Worm (Caenorhabditis elegans) whole organism, L3 larva: Measurements from ENCODE around the gene nlp-59.

Experiments
- R02D3.7 ChIP-seq: fragments of 150-350 bp; optimal IDR thresholded peaks from 2 replicates; lab custom pipeline; 2014; ENCODE audit warnings: missing biosample characterization, missing genetic modification characterization
- ZK546.5 ChIP-seq: sonication (generic microtip); optimal IDR thresholded peaks from 2 replicates; lab custom pipeline; 2017; ENCODE audit warnings: missing biosample characterization, missing genetic modification characterization
- aly-2 ChIP-seq: fragments of 150-350 bp; optimal IDR thresholded peaks from 2 replicates; lab custom pipeline; 2014; ENCODE audit warnings: missing biosample characterization, missing genetic modification characterization
- ama-1 ChIP-seq: fragments of 150-350 bp; optimal IDR thresholded peaks from 2 replicates; lab custom pipeline; 2018
- ceh-16 ChIP-seq: sonication (generic microtip); optimal IDR thresholded peaks from 2 replicates; lab custom pipeline; 2017; ENCODE audit warnings: missing biosample characterization, missing genetic modification characterization
- ceh-28 ChIP-seq: fragments of 150-350 bp; optimal IDR thresholded peaks from 2 replicates; lab custom pipeline; 2014; ENCODE audit warnings: missing biosample characterization, missing genetic modification reagents, missing genetic modification characterization
- ceh-82 ChIP-seq: fragments of 150-350 bp; optimal IDR thresholded peaks from 2 replicates; lab custom pipeline; 2014; ENCODE audit warnings: missing biosample characterization, missing genetic modification characterization
- ceh-9 ChIP-seq: sonication (generic microtip); optimal IDR thresholded peaks from 2 replicates; lab custom pipeline; 2018; ENCODE audit warnings: missing biosample characterization, missing genetic modification characterization
- daf-12 ChIP-seq: fragments of 150-350 bp; optimal IDR thresholded peaks from 2 replicates; lab custom pipeline; 2014; ENCODE audit warnings: missing biosample characterization, missing genetic modification reagents, missing genetic modification characterization
- egl-27 ChIP-seq: sonication (generic microtip); optimal IDR thresholded peaks from 4 replicates; lab custom pipeline; 2017; ENCODE audit warnings: missing biosample characterization, missing genetic modification reagents, missing genetic modification characterization
- egl-5 ChIP-seq: fragments of 150-350 bp; optimal IDR thresholded peaks from 2 replicates; lab custom pipeline; 2017; ENCODE audit warnings: missing biosample characterization, missing genetic modification reagents, missing genetic modification characterization, inconsistent platforms
- elt-1 ChIP-seq: fragments of 150-350 bp; optimal IDR thresholded peaks from 2 replicates; lab custom pipeline; 2014; ENCODE audit warnings: missing biosample characterization, missing genetic modification characterization
- elt-2 ChIP-seq: sonication (generic microtip); optimal IDR thresholded peaks from 2 replicates; lab custom pipeline; 2016; ENCODE audit warnings: missing genetic modification reagents, mild to moderate bottlenecking, missing genetic modification characterization, missing compliant biosample characterization
- elt-3 ChIP-seq, 3 experiments: fragments of 150-350 bp in 1 of 3; sonication (generic microtip) in 2 of 3; optimal IDR thresholded peaks; 2 replicates in 2 of 3; 4 replicates in 1 of 3; lab custom pipeline; 2014 to 2017; ENCODE audit warnings: missing biosample characterization in 3 of 3, missing genetic modification characterization in 3 of 3
- eor-1 ChIP-seq, 2 experiments: fragments of 150-350 bp; optimal IDR thresholded peaks; 2 replicates each; lab custom pipeline; 2014 to 2018; ENCODE audit warnings: missing biosample characterization in 2 of 2, missing genetic modification characterization in 2 of 2
- fkh-10 ChIP-seq: sonication (generic microtip); optimal IDR thresholded peaks from 2 replicates; lab custom pipeline; 2017; ENCODE audit warnings: missing biosample characterization, missing genetic modification reagents, missing genetic modification characterization
- fkh-2 ChIP-seq: fragments of 150-350 bp; optimal IDR thresholded peaks from 2 replicates; lab custom pipeline; 2014; ENCODE audit warnings: missing biosample characterization, missing genetic modification reagents, missing genetic modification characterization
- fos-1 ChIP-seq: fragments of 150-350 bp; optimal IDR thresholded peaks from 2 replicates; lab custom pipeline; 2014; ENCODE audit warnings: missing biosample characterization, missing genetic modification characterization
- hmg-11 ChIP-seq: sonication (generic microtip); optimal IDR thresholded peaks from 2 replicates; lab custom pipeline; 2016; ENCODE audit warnings: missing genetic modification characterization, missing compliant biosample characterization
- jun-1 ChIP-seq: fragments of 150-350 bp; optimal IDR thresholded peaks from 2 replicates; lab custom pipeline; 2014; ENCODE audit warnings: missing biosample characterization, missing genetic modification reagents, missing genetic modification characterization
- lin-15B ChIP-seq: fragments of 150-350 bp; optimal IDR thresholded peaks from 2 replicates; lab custom pipeline; 2014; ENCODE audit warnings: missing biosample characterization, missing genetic modification characterization
- lin-39 ChIP-seq: fragments of 150-350 bp; optimal IDR thresholded peaks from 2 replicates; lab custom pipeline; 2018; ENCODE audit warnings: missing biosample characterization, missing genetic modification reagents, missing genetic modification characterization
- lsy-12 ChIP-seq: sonication (generic microtip); optimal IDR thresholded peaks from 2 replicates; lab custom pipeline; 2016; ENCODE audit warnings: mild to moderate bottlenecking, missing genetic modification characterization, missing compliant biosample characterization
- mdl-1 ChIP-seq: fragments of 150-350 bp; optimal IDR thresholded peaks from 2 replicates; lab custom pipeline; 2014; ENCODE audit warnings: missing biosample characterization, missing genetic modification characterization
- mml-1 ChIP-seq: fragments of 150-350 bp; sonication (generic microtip); optimal IDR thresholded peaks from 3 replicates; lab custom pipeline; 2014; ENCODE audit warnings: missing biosample characterization, missing genetic modification characterization
- nfya-1 ChIP-seq: sonication (generic microtip); optimal IDR thresholded peaks from 2 replicates; lab custom pipeline; 2017; ENCODE audit warnings: missing genetic modification characterization, mild to moderate bottlenecking, missing compliant biosample characterization, antibody characterized with exemption, moderate library complexity; ENCODE audit not compliant: insufficient read depth
- nhr-11 ChIP-seq: fragments of 150-350 bp; optimal IDR thresholded peaks from 2 replicates; lab custom pipeline; 2014; ENCODE audit warnings: missing biosample characterization, missing genetic modification characterization
- nhr-12 ChIP-seq: fragments of 150-350 bp; optimal IDR thresholded peaks from 2 replicates; lab custom pipeline; 2014; ENCODE audit warnings: missing biosample characterization, missing genetic modification characterization
- nhr-23 ChIP-seq: fragments of 150-350 bp; optimal IDR thresholded peaks from 2 replicates; lab custom pipeline; 2014; ENCODE audit warnings: missing biosample characterization, missing genetic modification reagents, missing genetic modification characterization
- nhr-237 ChIP-seq: fragments of 150-350 bp; optimal IDR thresholded peaks from 2 replicates; lab custom pipeline; 2014; ENCODE audit warnings: missing biosample characterization, missing genetic modification characterization
- nhr-25 ChIP-seq: sonication (generic microtip); optimal IDR thresholded peaks from 2 replicates; lab custom pipeline; 2017; ENCODE audit warnings: missing biosample characterization, missing genetic modification characterization
- nhr-28 ChIP-seq: fragments of 150-350 bp; optimal IDR thresholded peaks from 2 replicates; lab custom pipeline; 2014; ENCODE audit warnings: missing biosample characterization, missing genetic modification characterization
- nhr-43 ChIP-seq: sonication (generic microtip); optimal IDR thresholded peaks from 2 replicates; lab custom pipeline; 2016; ENCODE audit warnings: mild to moderate bottlenecking, missing genetic modification characterization, missing compliant biosample characterization; ENCODE audit not compliant: poor library complexity, severe bottlenecking
- nhr-67 ChIP-seq: fragments of 150-350 bp; optimal IDR thresholded peaks from 2 replicates; lab custom pipeline; 2014; ENCODE audit warnings: missing biosample characterization, missing genetic modification characterization
- nhr-76 ChIP-seq: fragments of 150-350 bp; sonication (generic microtip); optimal IDR thresholded peaks from 5 replicates; lab custom pipeline; 2014; ENCODE audit warnings: missing biosample characterization, missing genetic modification characterization
- nhr-77 ChIP-seq: fragments of 150-350 bp; optimal IDR thresholded peaks from 2 replicates; lab custom pipeline; 2014; ENCODE audit warnings: missing biosample characterization, missing genetic modification characterization
- pha-4 ChIP-seq: fragments of 150-350 bp; optimal IDR thresholded peaks from 2 replicates; lab custom pipeline; 2014; ENCODE audit warnings: missing biosample characterization, missing genetic modification reagents, missing genetic modification characterization
- pqm-1 ChIP-seq: fragments of 150-350 bp; optimal IDR thresholded peaks from 2 replicates; lab custom pipeline; 2017; ENCODE audit warnings: missing biosample characterization, missing genetic modification characterization, inconsistent platforms
- sea-2 ChIP-seq: fragments of 150-350 bp; sonication (generic microtip); optimal IDR thresholded peaks from 4 replicates; lab custom pipeline; 2014; ENCODE audit warnings: missing biosample characterization, missing genetic modification reagents, missing genetic modification characterization
- skn-1 ChIP-seq: fragments of 150-350 bp; optimal IDR thresholded peaks from 2 replicates; lab custom pipeline; 2014; ENCODE audit warnings: missing biosample characterization, missing genetic modification characterization
- snpc-4 ChIP-seq: fragments of 150-350 bp; optimal IDR thresholded peaks from 2 replicates; lab custom pipeline; 2014; ENCODE audit warnings: missing biosample characterization, missing genetic modification characterization
- tbx-2 ChIP-seq: sonication (generic microtip); optimal IDR thresholded peaks from 2 replicates; lab custom pipeline; 2016; ENCODE audit warnings: mild to moderate bottlenecking, missing genetic modification characterization, missing compliant biosample characterization
- unc-39 ChIP-seq: sonication (generic microtip); optimal IDR thresholded peaks from 4 replicates; lab custom pipeline; 2017; ENCODE audit warnings: missing biosample characterization, missing genetic modification characterization
- unc-62 ChIP-seq: fragments of 150-350 bp; sonication (generic microtip); optimal IDR thresholded peaks from 4 replicates; lab custom pipeline; 2014; ENCODE audit warnings: missing biosample characterization, missing genetic modification reagents, missing genetic modification characterization
- zag-1 ChIP-seq: fragments of 150-350 bp; optimal IDR thresholded peaks from 2 replicates; lab custom pipeline; 2014; ENCODE audit warnings: missing biosample characterization, missing genetic modification characterization
- ztf-11 ChIP-seq: fragments of 150-350 bp; optimal IDR thresholded peaks from 2 replicates; lab custom pipeline; 2014; ENCODE audit warnings: missing biosample characterization, missing genetic modification characterization
- ztf-4 ChIP-seq: fragments of 150-350 bp; optimal IDR thresholded peaks from 2 replicates; lab custom pipeline; 2014; ENCODE audit warnings: missing biosample characterization, missing genetic modification characterization

nlp-59 gene

DNA sequence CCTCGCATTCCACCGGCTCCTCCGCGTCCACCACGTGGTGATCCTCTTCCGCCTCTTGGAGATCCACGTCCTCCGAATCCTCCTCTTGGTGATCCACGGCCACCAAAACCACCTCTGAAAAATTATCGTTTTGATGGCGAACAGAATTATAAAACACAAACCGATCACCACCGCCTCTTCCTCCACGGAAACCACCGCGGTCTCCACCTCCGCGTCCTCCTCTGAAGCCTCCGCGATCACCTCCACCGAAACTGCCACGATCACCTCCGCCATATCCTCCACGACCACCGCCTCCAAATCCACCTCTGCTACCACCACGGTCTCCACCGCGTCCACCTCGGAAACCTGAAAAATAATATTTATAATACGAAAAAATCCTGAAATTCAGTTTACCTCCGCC is 30.3 kb downstream of the nlp-59 start:
- TF ChIP-seq ceh-9 (tag; lab: Kevin White, UChicago) (no peak), egl-27 (tag; lab: Kevin White, UChicago) (no peak)

DNA sequence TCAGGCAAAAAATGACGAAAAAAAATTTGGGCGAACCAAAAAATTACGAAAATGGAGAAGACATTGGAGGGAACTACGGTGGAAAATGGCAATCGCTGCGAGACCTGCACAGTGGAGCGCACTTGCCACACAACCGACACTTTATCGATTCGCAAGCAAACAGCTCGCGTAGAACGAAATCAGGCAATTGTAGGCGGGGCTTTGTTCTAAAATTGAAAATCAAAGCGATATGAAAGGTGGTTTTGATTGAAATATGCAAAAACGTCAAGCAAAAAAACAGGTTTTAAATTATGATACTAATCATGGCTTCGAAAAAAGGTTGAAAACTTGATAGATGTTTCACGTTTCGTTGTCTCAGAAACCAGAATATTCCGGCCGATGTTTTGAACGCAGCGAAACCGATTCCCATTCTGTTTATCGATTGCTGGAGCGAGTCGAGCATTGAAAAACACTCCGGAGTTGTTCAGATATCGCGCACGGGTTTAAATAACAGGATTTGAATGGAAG is 31.0 kb downstream of the nlp-59 start, which contains the start of the genes fib-1 and mut-15:
Gene fib-1, minus strand, starts transcription at position 40 of the 507 bp plus-strand sequence.
Gene mut-15, plus strand, starts transcription at position 360 of the 507 bp plus-strand sequence.
- TF ChIP-seq nhr-28 (tag; lab: Kevin White, UChicago) = no peak
- TF ChIP-seq snpc-4 (tag; lab: Kevin White, UChicago) = peak; percentile 80
- no peak for TF ChIP-seq fos-1 (tag; lab: Kevin White, UChicago)
- TF ChIP-seq nhr-76 (tag; lab: Kevin White, UChicago) = no peak
- no peak for TF ChIP-seq ama-1 (lab: Kevin White, UChicago)
- peak; percentile 61 for TF ChIP-seq pqm-1
- TF ChIP-seq aly-2 (tag; lab: Kevin White, UChicago) = no peak
- TF ChIP-seq lin-15B (tag; lab: Kevin White, UChicago) = peak; percentile 98
- TF ChIP-seq elt-3 (tag; optimal IDR thresholded peaks at IDR 0.05; lab: Kevin White, UChicago) = peak in 1 of 3 experiments; percentile 72
- TF ChIP-seq R02D3.7 (tag; lab: Kevin White, UChicago) = peak; percentile 88
- no peak for TF ChIP-seq fkh-2 (tag; lab: Kevin White, UChicago)
- peak; percentile 26 for TF ChIP-seq ztf-4 (tag; lab: Kevin White, UChicago)
- no peak for TF ChIP-seq ceh-9 (tag; lab: Kevin White, UChicago)
- TF ChIP-seq hmg-11 (tag; lab: Kevin White, UChicago) = peak; percentile 81
- peak; percentile 24 for TF ChIP-seq elt-1 (tag; lab: Kevin White, UChicago)
- TF ChIP-seq nhr-23 = peak; percentile 91
- peak; percentile 72 for TF ChIP-seq elt-2 (tag; lab: Kevin White, UChicago)
- TF ChIP-seq ceh-82 (tag; lab: Kevin White, UChicago) = peak; percentile 53
- TF ChIP-seq ceh-16 (tag; lab: Kevin White, UChicago) = no peak
- TF ChIP-seq unc-62 (GFP tag; lab: Kevin White, UChicago) = peak; percentile 59
- TF ChIP-seq ZK546.5 (tag; lab: Kevin White, UChicago) = no peak
- TF ChIP-seq mdl-1 (tag; lab: Kevin White, UChicago) = no peak
- TF ChIP-seq pha-4 (tag; lab: Kevin White, UChicago) = peak; percentile 95
- peak; percentile 84 for TF ChIP-seq lin-39
- peak; percentile 75 for TF ChIP-seq jun-1
- peak; percentile 71 for TF ChIP-seq skn-1
- peak; percentile 91 for TF ChIP-seq lsy-12 (tag; lab: Kevin White, UChicago)
- TF ChIP-seq nhr-77 = peak; percentile 14
- peak; percentile 94 for TF ChIP-seq nfya-1 (tag; lab: Kevin White, UChicago)
- peak; percentile 10 for TF ChIP-seq egl-27 (tag; lab: Kevin White, UChicago)
- TF ChIP-seq mml-1 = no peak
- peak; percentile 92 for TF ChIP-seq egl-5 (tag; lab: Kevin White, UChicago)
- no peak for TF ChIP-seq ztf-11
- peak; percentile 94 for TF ChIP-seq nhr-25 (tag; lab: Kevin White, UChicago)
- peak; percentile 80 for TF ChIP-seq fkh-10 (GFP tag; lab: Kevin White, UChicago)
- no peak for TF ChIP-seq eor-1 (tag; optimal IDR thresholded peaks at IDR 0.05; lab: Kevin White, UChicago)
- TF ChIP-seq nhr-67 (tag; lab: Kevin White, UChicago) = no peak
- no peak for TF ChIP-seq sea-2 (GFP tag; lab: Kevin White, UChicago)
- peak; percentile 48 for TF ChIP-seq tbx-2 (tag; lab: Kevin White, UChicago)
- no peak for TF ChIP-seq unc-39 (tag; lab: Kevin White, UChicago)
- peak; percentile 96 for TF ChIP-seq ceh-28
- TF ChIP-seq daf-12 = no peak
- no peak for TF ChIP-seq nhr-12
- peak; percentile 91 for TF ChIP-seq nhr-43
- peak; percentile 76 for TF ChIP-seq nhr-11 (tag; lab: Kevin White, UChicago)
- peak; percentile 39 for TF ChIP-seq zag-1 (tag; lab: Kevin White, UChicago)
- no peak for TF ChIP-seq nhr-237 (tag; lab: Kevin White, UChicago)
